Fruit fly (Drosophila melanogaster): ENCODE measurements around the gene CG10208.

dm6 chr3R:23752728-23753127 lies 21.2 kb downstream of the CG10208 start, which contains the start of the genes RanBP3 and Rpt5:
- TF ChIP-seq ttk (optimal IDR thresholded peaks at IDR 0.05) (no peak), psq (optimal IDR thresholded peaks at IDR 0.05) (no peak), insv (optimal IDR thresholded peaks at IDR 0.05) (no peak), Sin3A (optimal IDR thresholded peaks at IDR 0.05) (no peak), h (optimal IDR thresholded peaks at IDR 0.05) (no peak), Myc (optimal IDR thresholded peaks at IDR 0.05) (no peak)
